Fruit fly (Drosophila melanogaster) S2 (cell line): ENCODE measurements around the gene Crtc.

Source experiments
- CG8478 ChIP-seq: fragments of >200 bp; optimal IDR thresholded peaks from 2 replicates; lab custom pipeline; 2018
- CTCF ChIP-seq, 2 experiments: fragments of >200 bp; optimal IDR thresholded peaks; 2 replicates each; lab custom pipeline; 2018

Crtc gene

DNA sequence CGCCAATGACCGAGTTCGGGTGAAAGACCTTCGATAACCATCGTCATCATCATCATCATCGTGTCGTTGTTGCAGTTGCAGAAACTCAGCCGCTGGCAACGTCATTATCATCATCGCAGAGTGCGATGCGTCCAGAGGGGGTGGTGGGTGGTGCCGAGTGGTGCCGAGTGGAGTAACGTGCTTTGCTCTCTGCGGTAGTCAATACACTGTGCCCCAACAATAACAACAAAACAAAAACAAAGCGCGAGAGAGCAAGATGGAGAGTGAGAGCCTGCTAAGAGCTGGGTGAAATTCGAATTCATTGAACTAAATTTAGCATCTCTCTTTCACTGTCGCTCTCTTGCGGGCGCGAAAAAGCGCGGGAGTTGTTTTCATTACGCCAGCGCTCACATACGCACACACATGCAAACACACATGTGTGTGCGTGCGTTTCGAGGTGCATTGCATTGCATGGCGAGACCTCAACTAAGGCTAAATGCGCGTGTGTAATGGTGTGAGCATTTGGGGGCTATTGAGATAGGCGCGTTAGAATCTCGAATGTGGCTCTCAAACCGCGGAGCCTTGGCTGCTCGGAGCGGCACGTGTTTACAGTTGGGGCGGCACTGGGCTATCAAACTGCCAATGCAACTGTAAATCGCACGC is 57.0 kb downstream of the Crtc start:
- no peak for TF ChIP-seq CG8478 (lab: Kevin White, UChicago)
- TF ChIP-seq CTCF (optimal IDR thresholded peaks at IDR 0.05; lab: Kevin White, UChicago), result peak; percentile 38 to 49

DNA sequence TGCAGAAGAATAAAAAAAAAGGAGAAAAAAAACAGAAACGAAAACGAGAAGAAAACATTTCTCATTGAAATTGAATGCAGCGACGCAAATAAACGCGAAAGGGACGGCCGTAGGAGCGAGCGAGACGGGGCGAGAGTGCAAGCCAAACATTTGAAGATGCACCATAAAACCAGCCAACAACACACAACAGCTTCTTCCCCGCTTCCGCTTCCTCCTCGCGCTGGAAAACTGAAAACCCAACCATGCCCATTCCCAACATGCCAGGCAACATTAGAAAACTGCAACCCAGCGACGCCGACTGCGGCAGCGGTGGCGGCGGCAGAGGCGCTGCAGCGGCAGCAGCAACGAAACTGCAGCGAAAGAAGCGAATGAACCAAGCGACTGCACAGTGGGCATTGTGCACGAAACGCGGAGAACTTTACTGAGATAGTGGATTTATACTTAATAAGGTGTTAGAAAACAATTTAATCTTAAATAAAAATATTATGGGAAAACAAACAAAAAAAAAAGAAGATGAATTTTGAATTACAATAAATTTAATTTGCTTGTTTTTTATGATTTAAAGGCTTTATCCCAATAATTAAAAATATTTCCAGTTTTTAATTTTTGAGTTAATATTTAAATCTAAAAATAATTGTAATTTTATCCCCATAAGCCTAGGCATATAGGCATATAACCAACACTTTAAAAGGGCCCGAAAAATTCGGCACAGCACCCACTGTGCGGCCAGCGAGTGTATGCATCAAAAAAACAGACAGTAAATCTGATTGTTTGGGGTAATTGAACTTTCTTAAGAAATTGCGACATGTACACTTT is 57.9 kb downstream of the Crtc start:
- TF ChIP-seq CTCF (optimal IDR thresholded peaks at IDR 0.05; lab: Kevin White, UChicago) (no peak), CG8478 (lab: Kevin White, UChicago) (no peak)
